Worm (Caenorhabditis elegans): ENCODE data around the gene rgl-1.

Gene rgl-1

DNA sequence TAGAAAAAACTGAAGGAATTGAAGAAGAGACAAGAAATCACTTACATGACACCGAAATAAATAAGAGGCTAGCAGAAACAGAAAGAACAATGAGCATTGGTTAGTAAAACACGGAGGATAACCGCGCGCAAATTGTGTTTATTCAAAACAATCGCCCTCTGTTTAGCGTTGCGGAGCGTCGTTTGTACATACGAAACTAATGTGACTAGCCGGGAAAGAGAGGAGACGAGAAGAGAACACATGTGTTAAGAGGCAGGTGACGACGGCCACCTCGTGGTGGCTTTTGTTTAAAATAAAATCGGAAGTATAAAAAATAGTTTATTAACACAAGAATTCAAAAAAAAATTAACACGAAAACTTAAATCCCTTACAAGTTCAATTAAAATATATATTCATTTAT lies 25.6 kb upstream of the rgl-1 start, which contains the start of gene F40F4.7 (continued):
- TF ChIP-seq ceh-44 (GFP tag; IDR thresholded peaks at IDR 0.05) (no peak), R02D3.7 (tag; optimal IDR thresholded peaks at IDR 0.05) (no peak), nhr-6 (tag; optimal IDR thresholded peaks at IDR 0.05) (peak; percentile 23), dpl-1 (GFP tag; optimal IDR thresholded peaks at IDR 0.05) (peak; percentile 56), madf-9 (GFP tag; conservative IDR thresholded peaks at IDR 0.05) (no peak)

ce11 chrX:3244402-3244801 lies 24.2 kb upstream of the rgl-1 start:
- no peak for TF ChIP-seq lim-7 (GFP tag; IDR thresholded peaks at IDR 0.05)
- no peak for TF ChIP-seq egl-43 (GFP tag; IDR thresholded peaks at IDR 0.05)
- no peak for TF ChIP-seq Y105C5A.15 (GFP tag; IDR thresholded peaks at IDR 0.05)
- no peak for TF ChIP-seq ZK546.5 (tag; optimal IDR thresholded peaks at IDR 0.05)
- peak; percentile 16 for TF ChIP-seq dve-1 (tag; optimal IDR thresholded peaks at IDR 0.05; ENCODE audit: insufficient read depth)
- TF ChIP-seq unc-62 (GFP tag; optimal IDR thresholded peaks at IDR 0.05 in 1 of 2) = peak in 1 of 2 experiments; percentile 94
- no peak for TF ChIP-seq unc-62 (tag; optimal IDR thresholded peaks at IDR 0.05)
- TF ChIP-seq hlh-11 (tag; optimal IDR thresholded peaks at IDR 0.05) = peak; percentile 27
- no peak for TF ChIP-seq nhr-42 (GFP tag; IDR thresholded peaks at IDR 0.05)
- peak; percentile 44 for TF ChIP-seq nhr-28 (tag; optimal IDR thresholded peaks at IDR 0.05)
- no peak for TF ChIP-seq ces-1 (GFP tag; optimal IDR thresholded peaks at IDR 0.05)
- TF ChIP-seq daf-12 (tag; optimal IDR thresholded peaks at IDR 0.05) = no peak
- TF ChIP-seq dmd-6 (GFP tag; IDR thresholded peaks at IDR 0.05) = peak; percentile 40; the same call in 1 of the 2 replicates
- no peak for TF ChIP-seq dmd-9 (GFP tag; IDR thresholded peaks at IDR 0.05)
- TF ChIP-seq php-3 (GFP tag; IDR thresholded peaks at IDR 0.05) = peak; percentile 97
- TF ChIP-seq spr-1 (tag; optimal IDR thresholded peaks at IDR 0.05) = no peak

ce11 chrX:3243614-3244013 lies 23.4 kb upstream of the rgl-1 start, which contains the start of gene irg-7:
irg-7 (minus strand) TSS chrX:3243636.
- TF ChIP-seq duxl-1 (tag; optimal IDR thresholded peaks at IDR 0.05; ENCODE audit: poor library complexity) (no peak), nhr-237 (tag; optimal IDR thresholded peaks at IDR 0.05) (no peak), set-16 (GFP tag; IDR thresholded peaks at IDR 0.05) (no peak), daf-19 (GFP tag; conservative IDR thresholded peaks at IDR 0.05) (no peak), T26A8.4 (GFP tag; IDR thresholded peaks at IDR 0.05) (no peak), ZK546.5 (tag; optimal IDR thresholded peaks at IDR 0.05) (no peak), fkh-10 (GFP tag; optimal IDR thresholded peaks at IDR 0.05) (no peak), nhr-77 (tag; optimal IDR thresholded peaks at IDR 0.05) (no peak), daf-8 (GFP tag; IDR thresholded peaks at IDR 0.05) (no peak), pqm-1 (tag; optimal IDR thresholded peaks at IDR 0.05) (peak; percentile 38), saeg-2 (GFP tag; IDR thresholded peaks at IDR 0.05) (no peak), zfp-2 (tag; optimal IDR thresholded peaks at IDR 0.05) (no peak), lin-29 (GFP tag; IDR thresholded peaks at IDR 0.05) (no peak), mep-1 (tag; optimal IDR thresholded peaks at IDR 0.05) (no peak), dmd-6 (GFP tag; IDR thresholded peaks at IDR 0.05) (peak; percentile 33; the same call in 1 of the 2 replicates), nhr-28 (tag; optimal IDR thresholded peaks at IDR 0.05) (peak; percentile 65), nhr-42 (GFP tag; IDR thresholded peaks at IDR 0.05) (no peak), ceh-44 (GFP tag; IDR thresholded peaks at IDR 0.05) (no peak), nhr-10 (tag; optimal IDR thresholded peaks at IDR 0.05) (no peak), Y75B8A.6 (GFP tag; IDR thresholded peaks at IDR 0.05) (no peak), ces-1 (GFP tag; optimal IDR thresholded peaks at IDR 0.05) (no peak), mdl-1 (tag; optimal IDR thresholded peaks at IDR 0.05) (no peak), spr-3 (GFP tag; optimal IDR thresholded peaks at IDR 0.05) (no peak), snpc-4 (tag; optimal IDR thresholded peaks at IDR 0.05) (no peak), gei-8 (GFP tag; optimal IDR thresholded peaks at IDR 0.05) (no peak), ceh-82 (tag; optimal IDR thresholded peaks at IDR 0.05) (no peak), dmd-9 (GFP tag; IDR thresholded peaks at IDR 0.05) (no peak), hlh-30 (tag; optimal IDR thresholded peaks at IDR 0.05; ENCODE audit: insufficient read depth) (no peak), unc-62 (GFP tag; optimal IDR thresholded peaks at IDR 0.05 in 1 of 2) (no peak), unc-62 (tag; optimal IDR thresholded peaks at IDR 0.05) (no peak), ceh-28 (tag; optimal IDR thresholded peaks at IDR 0.05) (no peak), dve-1 (tag; optimal IDR thresholded peaks at IDR 0.05; ENCODE audit: insufficient read depth) (peak; percentile 51), daf-16 (GFP tag; optimal IDR thresholded peaks at IDR 0.05) (no peak), daf-16 (tag; optimal IDR thresholded peaks at IDR 0.05) (peak; percentile 67), egl-43 (GFP tag; IDR thresholded peaks at IDR 0.05) (no peak), madf-5 (GFP tag; IDR thresholded peaks at IDR 0.05) (no peak), F10B5.3 (tag; optimal IDR thresholded peaks at IDR 0.05) (no peak), Y5F2A.4 (GFP tag; optimal IDR thresholded peaks at IDR 0.05) (no peak)

Measured in whole organism, L4 larva.